Worm (Caenorhabditis elegans): ENCODE results near the gene col-142.
A peak's percentile ranks its signal among the peaks of the same experiment; 100 is the strongest.

DNA sequence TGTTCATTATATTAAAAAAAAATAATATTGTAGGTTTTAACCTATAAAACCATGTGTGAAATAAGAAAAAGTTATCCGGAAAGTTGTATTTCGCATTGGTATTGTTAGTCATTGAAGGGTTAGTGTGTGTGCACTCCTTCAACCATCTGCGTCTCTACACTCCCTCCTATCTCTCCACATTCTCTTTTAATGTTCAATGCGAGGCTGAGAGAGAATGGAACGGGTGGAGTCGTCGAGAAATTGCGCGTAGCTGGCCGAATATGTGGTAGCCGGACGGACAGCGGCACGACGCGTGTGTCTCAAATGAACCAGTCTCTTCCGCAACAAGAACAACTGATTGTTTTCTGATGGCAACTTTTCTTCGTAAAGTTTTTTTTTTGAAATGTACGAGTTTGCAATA lies 34.1 kb upstream of the col-142 start:
- TF ChIP-seq mep-1 (tag; optimal IDR thresholded peaks at IDR 0.05) (no peak), ham-2 (GFP tag; optimal IDR thresholded peaks at IDR 0.05) (peak; percentile 46), snpc-4 (tag; optimal IDR thresholded peaks at IDR 0.05) (no peak), drap-1 (GFP tag; optimal IDR thresholded peaks at IDR 0.05) (no peak), M03D4.4 (tag; optimal IDR thresholded peaks at IDR 0.05) (no peak), mab-5 (tag; optimal IDR thresholded peaks at IDR 0.05) (no peak)
